Worm (Caenorhabditis elegans): ENCODE data around the gene C44C10.3.
A peak's percentile ranks its signal among the peaks of the same experiment; 100 is the strongest.

C44C10.3 gene

DNA sequence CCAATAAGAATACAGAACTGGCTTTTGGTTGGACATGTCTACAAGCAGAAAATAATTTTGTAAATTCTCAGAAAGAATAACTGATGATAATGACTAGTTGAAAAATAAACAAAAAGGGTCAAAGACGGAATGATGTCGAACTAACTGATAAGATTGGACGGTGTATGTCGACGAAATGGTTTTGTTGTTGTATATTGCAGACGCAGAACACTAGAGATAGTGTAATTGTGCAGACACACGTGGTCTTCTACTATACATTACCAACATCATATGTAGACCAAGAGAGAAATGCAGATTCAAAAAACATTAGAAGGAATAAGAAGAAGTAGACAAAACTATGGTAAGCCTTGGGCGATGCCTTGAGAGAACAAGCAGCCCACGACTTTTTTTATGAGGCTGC lies 25.4 kb downstream of the C44C10.3 start, which contains the start of the genes gst-42 and D1053.2 (continued):
- TF ChIP-seq nhr-25 (tag; optimal IDR thresholded peaks at IDR 0.05): no peak
- TF ChIP-seq aly-2 (tag; optimal IDR thresholded peaks at IDR 0.05): no peak
- TF ChIP-seq elt-1 (tag; optimal IDR thresholded peaks at IDR 0.05): no peak
- no peak for TF ChIP-seq zag-1 (tag; optimal IDR thresholded peaks at IDR 0.05)
- TF ChIP-seq nhr-237 (tag; optimal IDR thresholded peaks at IDR 0.05): no peak
- TF ChIP-seq crh-2 (tag; optimal IDR thresholded peaks at IDR 0.05): peak; percentile 89

DNA sequence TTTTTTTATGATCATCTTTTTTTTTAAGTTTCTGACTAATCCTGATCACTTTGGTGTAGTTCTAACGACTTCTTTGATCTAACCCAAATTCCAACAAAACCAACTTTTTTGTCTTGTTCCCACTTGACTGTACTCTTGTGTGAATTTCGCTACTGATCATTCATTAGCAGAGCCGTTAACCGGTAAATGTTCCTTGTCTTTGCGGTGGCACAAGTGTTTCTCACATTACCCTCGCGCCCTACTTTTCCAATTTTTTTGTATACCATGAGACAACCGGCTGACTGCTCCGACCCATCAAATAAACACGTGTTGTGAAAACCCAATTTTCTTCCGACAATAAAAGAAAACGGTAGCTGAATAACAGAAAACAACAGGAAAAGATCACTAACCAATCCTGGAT lies 30.4 kb downstream of the C44C10.3 start:
- no peak for TF ChIP-seq gmeb-1 (tag; optimal IDR thresholded peaks at IDR 0.05)
- TF ChIP-seq ceh-82 (tag; optimal IDR thresholded peaks at IDR 0.05): no peak
- TF ChIP-seq ceh-16 (tag; optimal IDR thresholded peaks at IDR 0.05): no peak
- TF ChIP-seq nhr-21 (tag; optimal IDR thresholded peaks at IDR 0.05): no peak
- no peak for TF ChIP-seq sem-4 (tag; optimal IDR thresholded peaks at IDR 0.05)
- no peak for TF ChIP-seq nhr-129 (tag; optimal IDR thresholded peaks at IDR 0.05)
- TF ChIP-seq nhr-77 (tag; optimal IDR thresholded peaks at IDR 0.05): no peak
- no peak for TF ChIP-seq egl-27 (tag; optimal IDR thresholded peaks at IDR 0.05)
- TF ChIP-seq nhr-10 (tag; optimal IDR thresholded peaks at IDR 0.05): no peak

DNA sequence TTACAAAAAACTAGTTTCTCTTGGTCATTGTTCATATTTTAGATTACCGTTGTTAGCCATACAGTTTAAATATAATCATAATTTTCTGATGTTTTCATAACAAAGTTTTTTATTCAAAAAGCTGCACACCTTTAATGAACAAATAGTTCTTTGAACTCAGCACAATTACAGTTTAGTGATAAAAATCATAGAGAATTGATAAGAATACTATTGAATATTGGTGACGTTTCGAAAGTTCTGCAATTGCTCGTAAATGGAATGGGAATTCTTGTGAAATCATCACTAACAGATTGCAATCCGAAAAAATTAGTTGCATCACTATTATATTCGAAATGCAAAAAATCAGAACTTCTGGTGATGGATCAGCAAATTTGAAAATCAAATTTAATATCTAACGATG lies 31.8 kb downstream of the C44C10.3 start:
- TF ChIP-seq ceh-16 (tag; optimal IDR thresholded peaks at IDR 0.05) (no peak), fos-1 (tag; optimal IDR thresholded peaks at IDR 0.05) (peak; percentile 66)

DNA sequence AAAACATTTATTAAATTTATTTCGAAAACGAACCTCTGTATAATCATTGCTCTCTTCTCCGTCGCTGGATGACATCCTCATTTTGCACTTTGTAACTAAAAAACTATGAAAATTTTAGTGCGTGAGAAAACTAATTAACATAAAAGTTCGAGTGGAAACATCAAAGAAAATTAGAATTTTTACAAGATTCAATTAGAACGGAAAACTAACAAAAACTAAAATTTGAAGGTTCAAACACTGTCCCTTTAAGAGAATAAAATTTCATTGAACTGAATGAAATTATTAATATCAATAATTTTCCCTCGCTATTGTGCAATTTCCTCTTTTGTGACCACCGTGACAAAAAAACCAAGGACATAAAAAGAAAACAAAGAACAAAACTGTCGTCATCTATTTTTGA lies 34.7 kb downstream of the C44C10.3 start, which contains the start of gene D1053.3:
TSS of gene D1053.3 (minus strand) at position 101 of the 400 bp plus-strand sequence.
- no peak for TF ChIP-seq elt-1 (tag; optimal IDR thresholded peaks at IDR 0.05)
- no peak for TF ChIP-seq gmeb-1 (tag; optimal IDR thresholded peaks at IDR 0.05)
- TF ChIP-seq F13H6.1 (tag; optimal IDR thresholded peaks at IDR 0.05): no peak
- TF ChIP-seq mab-5 (tag; optimal IDR thresholded peaks at IDR 0.05): no peak
- TF ChIP-seq nhr-237 (tag; optimal IDR thresholded peaks at IDR 0.05): no peak
- no peak for TF ChIP-seq ztf-11 (tag; optimal IDR thresholded peaks at IDR 0.05)
- no peak for TF ChIP-seq ceh-82 (tag; optimal IDR thresholded peaks at IDR 0.05)
- no peak for TF ChIP-seq peb-1 (tag; optimal IDR thresholded peaks at IDR 0.05)
- no peak for TF ChIP-seq sma-9 (GFP tag; optimal IDR thresholded peaks at IDR 0.05)
- TF ChIP-seq sma-9 (tag; optimal IDR thresholded peaks at IDR 0.05): no peak
- no peak for TF ChIP-seq blmp-1 (tag; optimal IDR thresholded peaks at IDR 0.05; ENCODE audit: insufficient read depth)
- no peak for TF ChIP-seq mbf-1 (tag; optimal IDR thresholded peaks at IDR 0.05)
- no peak for TF ChIP-seq lin-39 (tag; optimal IDR thresholded peaks at IDR 0.05)
- no peak for TF ChIP-seq ceh-16 (tag; optimal IDR thresholded peaks at IDR 0.05)
- TF ChIP-seq ZK546.5 (tag; optimal IDR thresholded peaks at IDR 0.05): no peak
- TF ChIP-seq lin-11 (tag; optimal IDR thresholded peaks at IDR 0.05): no peak
- TF ChIP-seq lsy-2 (tag; optimal IDR thresholded peaks at IDR 0.05): no peak
- TF ChIP-seq R02D3.7 (tag; optimal IDR thresholded peaks at IDR 0.05): no peak
- no peak for TF ChIP-seq nhr-12 (tag; optimal IDR thresholded peaks at IDR 0.05)

DNA sequence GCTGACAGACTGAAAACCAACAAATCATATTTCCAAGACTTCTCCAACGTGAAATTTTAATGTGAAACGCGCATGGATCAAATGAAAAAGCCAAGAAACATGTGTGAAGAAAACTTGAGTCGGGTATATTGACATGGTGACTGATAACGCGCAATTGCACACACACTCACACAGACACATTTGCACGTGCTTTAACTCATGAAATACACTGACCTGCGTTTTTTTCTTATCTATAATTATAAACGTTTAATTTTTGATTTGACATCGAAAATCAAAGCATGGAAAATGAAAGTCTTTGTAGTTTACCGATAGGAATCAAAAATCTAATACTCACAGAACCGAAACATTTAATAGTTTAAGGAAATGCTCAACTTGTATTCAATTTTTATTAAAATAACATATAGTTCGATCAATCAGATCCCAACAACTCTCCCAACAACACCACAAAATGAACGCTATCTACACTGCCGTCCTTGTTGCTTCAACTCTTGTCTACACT lies 36.3 kb downstream of the C44C10.3 start, which contains the start of gene nspa-9:
TSS of gene nspa-9 (plus strand) at position 449 of the 499 bp plus-strand sequence.
- TF ChIP-seq sma-9 (GFP tag; optimal IDR thresholded peaks at IDR 0.05): peak; percentile 77
- no peak for TF ChIP-seq sma-9 (tag; optimal IDR thresholded peaks at IDR 0.05)
- peak; percentile 45 for TF ChIP-seq crh-2 (tag; optimal IDR thresholded peaks at IDR 0.05)
- TF ChIP-seq F13H6.1 (tag; optimal IDR thresholded peaks at IDR 0.05): peak; percentile 39
- peak; percentile 31 for TF ChIP-seq gmeb-1 (tag; optimal IDR thresholded peaks at IDR 0.05)
- TF ChIP-seq nhr-77 (tag; optimal IDR thresholded peaks at IDR 0.05): no peak
- TF ChIP-seq fos-1 (tag; optimal IDR thresholded peaks at IDR 0.05): peak; percentile 90
- TF ChIP-seq lsy-2 (tag; optimal IDR thresholded peaks at IDR 0.05): no peak
- peak; percentile 39 to 50 for TF ChIP-seq mdl-1 (tag; optimal IDR thresholded peaks at IDR 0.05)

DNA sequence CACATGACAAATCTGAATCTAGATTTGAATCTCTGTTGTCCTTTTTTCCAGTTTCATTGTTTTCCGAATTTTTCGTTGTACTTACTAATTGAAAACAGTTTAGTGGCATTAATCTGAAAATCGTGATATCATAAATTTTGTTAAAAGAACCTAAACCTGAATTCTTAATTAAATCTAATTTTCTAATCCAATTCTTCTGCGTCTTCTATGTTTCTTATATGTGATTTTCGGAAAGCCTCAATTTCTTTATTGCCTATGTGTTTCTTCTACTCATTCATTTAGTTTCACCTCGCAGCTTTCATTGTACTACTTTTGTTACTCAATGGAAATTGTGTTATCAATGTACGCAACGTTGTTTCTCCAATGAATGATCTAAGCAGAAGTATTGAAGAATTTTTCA lies 41.4 kb downstream of the C44C10.3 start:
- TF ChIP-seq sma-9 (GFP tag; optimal IDR thresholded peaks at IDR 0.05): no peak
- no peak for TF ChIP-seq sma-9 (tag; optimal IDR thresholded peaks at IDR 0.05)
- TF ChIP-seq dmd-4 (tag; optimal IDR thresholded peaks at IDR 0.05): no peak
- no peak for TF ChIP-seq lin-11 (tag; optimal IDR thresholded peaks at IDR 0.05)
- TF ChIP-seq ztf-4 (tag; optimal IDR thresholded peaks at IDR 0.05): no peak
- no peak for TF ChIP-seq unc-62 (GFP tag; optimal IDR thresholded peaks at IDR 0.05)
- no peak for TF ChIP-seq crh-2 (tag; optimal IDR thresholded peaks at IDR 0.05)
- TF ChIP-seq sem-4 (tag; optimal IDR thresholded peaks at IDR 0.05): no peak
- TF ChIP-seq mab-5 (tag; optimal IDR thresholded peaks at IDR 0.05): no peak
- no peak for TF ChIP-seq nhr-23 (tag; optimal IDR thresholded peaks at IDR 0.05)
- no peak for TF ChIP-seq nhr-12 (tag; optimal IDR thresholded peaks at IDR 0.05)
- no peak for TF ChIP-seq ZK546.5 (tag; optimal IDR thresholded peaks at IDR 0.05)
- TF ChIP-seq nhr-10 (tag; optimal IDR thresholded peaks at IDR 0.05): no peak
- TF ChIP-seq nhr-237 (tag; optimal IDR thresholded peaks at IDR 0.05): no peak
- no peak for TF ChIP-seq mdl-1 (tag; optimal IDR thresholded peaks at IDR 0.05)
- no peak for TF ChIP-seq nhr-6 (tag; optimal IDR thresholded peaks at IDR 0.05)
- TF ChIP-seq lsy-2 (tag; optimal IDR thresholded peaks at IDR 0.05): no peak
- no peak for TF ChIP-seq elt-3 (tag; optimal IDR thresholded peaks at IDR 0.05)
- TF ChIP-seq nhr-25 (tag; optimal IDR thresholded peaks at IDR 0.05): no peak

All from whole organism, L2 larva.